Worm (Caenorhabditis elegans) whole organism, L3 larva: ENCODE results near the gene Y77E11A.23.

Experiments used
- R02D3.7 ChIP-seq: fragments of 150-350 bp; optimal IDR thresholded peaks from 2 replicates; lab custom pipeline; 2014; ENCODE audit warnings: missing biosample characterization, missing genetic modification characterization
- ZK546.5 ChIP-seq: sonication (generic microtip); optimal IDR thresholded peaks from 2 replicates; lab custom pipeline; 2017; ENCODE audit warnings: missing biosample characterization, missing genetic modification characterization
- ama-1 ChIP-seq: fragments of 150-350 bp; optimal IDR thresholded peaks from 2 replicates; lab custom pipeline; 2018
- ceh-28 ChIP-seq: fragments of 150-350 bp; optimal IDR thresholded peaks from 2 replicates; lab custom pipeline; 2014; ENCODE audit warnings: missing biosample characterization, missing genetic modification reagents, missing genetic modification characterization
- ceh-82 ChIP-seq: fragments of 150-350 bp; optimal IDR thresholded peaks from 2 replicates; lab custom pipeline; 2014; ENCODE audit warnings: missing biosample characterization, missing genetic modification characterization
- daf-12 ChIP-seq: fragments of 150-350 bp; optimal IDR thresholded peaks from 2 replicates; lab custom pipeline; 2014; ENCODE audit warnings: missing biosample characterization, missing genetic modification reagents, missing genetic modification characterization
- egl-27 ChIP-seq: sonication (generic microtip); optimal IDR thresholded peaks from 4 replicates; lab custom pipeline; 2017; ENCODE audit warnings: missing biosample characterization, missing genetic modification reagents, missing genetic modification characterization
- egl-5 ChIP-seq: fragments of 150-350 bp; optimal IDR thresholded peaks from 2 replicates; lab custom pipeline; 2017; ENCODE audit warnings: missing biosample characterization, missing genetic modification reagents, missing genetic modification characterization, inconsistent platforms
- elt-1 ChIP-seq: fragments of 150-350 bp; optimal IDR thresholded peaks from 2 replicates; lab custom pipeline; 2014; ENCODE audit warnings: missing biosample characterization, missing genetic modification characterization
- elt-2 ChIP-seq: sonication (generic microtip); optimal IDR thresholded peaks from 2 replicates; lab custom pipeline; 2016; ENCODE audit warnings: missing genetic modification reagents, mild to moderate bottlenecking, missing genetic modification characterization, missing compliant biosample characterization
- elt-3 ChIP-seq, 3 experiments: fragments of 150-350 bp in 1 of 3; sonication (generic microtip) in 2 of 3; optimal IDR thresholded peaks; 2 replicates in 2 of 3; 4 replicates in 1 of 3; lab custom pipeline; 2014 to 2017; ENCODE audit warnings: missing biosample characterization in 3 of 3, missing genetic modification characterization in 3 of 3
- eor-1 ChIP-seq, 2 experiments: fragments of 150-350 bp; optimal IDR thresholded peaks; 2 replicates each; lab custom pipeline; 2014 to 2018; ENCODE audit warnings: missing biosample characterization in 2 of 2, missing genetic modification characterization in 2 of 2
- fkh-10 ChIP-seq: sonication (generic microtip); optimal IDR thresholded peaks from 2 replicates; lab custom pipeline; 2017; ENCODE audit warnings: missing biosample characterization, missing genetic modification reagents, missing genetic modification characterization
- fos-1 ChIP-seq: fragments of 150-350 bp; optimal IDR thresholded peaks from 2 replicates; lab custom pipeline; 2014; ENCODE audit warnings: missing biosample characterization, missing genetic modification characterization
- hmg-11 ChIP-seq: sonication (generic microtip); optimal IDR thresholded peaks from 2 replicates; lab custom pipeline; 2016; ENCODE audit warnings: missing genetic modification characterization, missing compliant biosample characterization
- jun-1 ChIP-seq: fragments of 150-350 bp; optimal IDR thresholded peaks from 2 replicates; lab custom pipeline; 2014; ENCODE audit warnings: missing biosample characterization, missing genetic modification reagents, missing genetic modification characterization
- lin-15B ChIP-seq: fragments of 150-350 bp; optimal IDR thresholded peaks from 2 replicates; lab custom pipeline; 2014; ENCODE audit warnings: missing biosample characterization, missing genetic modification characterization
- lin-39 ChIP-seq: fragments of 150-350 bp; optimal IDR thresholded peaks from 2 replicates; lab custom pipeline; 2018; ENCODE audit warnings: missing biosample characterization, missing genetic modification reagents, missing genetic modification characterization
- lsy-12 ChIP-seq: sonication (generic microtip); optimal IDR thresholded peaks from 2 replicates; lab custom pipeline; 2016; ENCODE audit warnings: mild to moderate bottlenecking, missing genetic modification characterization, missing compliant biosample characterization
- mdl-1 ChIP-seq: fragments of 150-350 bp; optimal IDR thresholded peaks from 2 replicates; lab custom pipeline; 2014; ENCODE audit warnings: missing biosample characterization, missing genetic modification characterization
- nfya-1 ChIP-seq: sonication (generic microtip); optimal IDR thresholded peaks from 2 replicates; lab custom pipeline; 2017; ENCODE audit warnings: missing genetic modification characterization, mild to moderate bottlenecking, missing compliant biosample characterization, antibody characterized with exemption, moderate library complexity; ENCODE audit not compliant: insufficient read depth
- nhr-11 ChIP-seq: fragments of 150-350 bp; optimal IDR thresholded peaks from 2 replicates; lab custom pipeline; 2014; ENCODE audit warnings: missing biosample characterization, missing genetic modification characterization
- nhr-12 ChIP-seq: fragments of 150-350 bp; optimal IDR thresholded peaks from 2 replicates; lab custom pipeline; 2014; ENCODE audit warnings: missing biosample characterization, missing genetic modification characterization
- nhr-23 ChIP-seq: fragments of 150-350 bp; optimal IDR thresholded peaks from 2 replicates; lab custom pipeline; 2014; ENCODE audit warnings: missing biosample characterization, missing genetic modification reagents, missing genetic modification characterization
- nhr-25 ChIP-seq: sonication (generic microtip); optimal IDR thresholded peaks from 2 replicates; lab custom pipeline; 2017; ENCODE audit warnings: missing biosample characterization, missing genetic modification characterization
- nhr-28 ChIP-seq: fragments of 150-350 bp; optimal IDR thresholded peaks from 2 replicates; lab custom pipeline; 2014; ENCODE audit warnings: missing biosample characterization, missing genetic modification characterization
- nhr-76 ChIP-seq: fragments of 150-350 bp; sonication (generic microtip); optimal IDR thresholded peaks from 5 replicates; lab custom pipeline; 2014; ENCODE audit warnings: missing biosample characterization, missing genetic modification characterization
- nhr-77 ChIP-seq: fragments of 150-350 bp; optimal IDR thresholded peaks from 2 replicates; lab custom pipeline; 2014; ENCODE audit warnings: missing biosample characterization, missing genetic modification characterization
- pha-4 ChIP-seq: fragments of 150-350 bp; optimal IDR thresholded peaks from 2 replicates; lab custom pipeline; 2014; ENCODE audit warnings: missing biosample characterization, missing genetic modification reagents, missing genetic modification characterization
- pqm-1 ChIP-seq: fragments of 150-350 bp; optimal IDR thresholded peaks from 2 replicates; lab custom pipeline; 2017; ENCODE audit warnings: missing biosample characterization, missing genetic modification characterization, inconsistent platforms
- sea-2 ChIP-seq: fragments of 150-350 bp; sonication (generic microtip); optimal IDR thresholded peaks from 4 replicates; lab custom pipeline; 2014; ENCODE audit warnings: missing biosample characterization, missing genetic modification reagents, missing genetic modification characterization
- skn-1 ChIP-seq: fragments of 150-350 bp; optimal IDR thresholded peaks from 2 replicates; lab custom pipeline; 2014; ENCODE audit warnings: missing biosample characterization, missing genetic modification characterization
- snpc-4 ChIP-seq: fragments of 150-350 bp; optimal IDR thresholded peaks from 2 replicates; lab custom pipeline; 2014; ENCODE audit warnings: missing biosample characterization, missing genetic modification characterization
- tbx-2 ChIP-seq: sonication (generic microtip); optimal IDR thresholded peaks from 2 replicates; lab custom pipeline; 2016; ENCODE audit warnings: mild to moderate bottlenecking, missing genetic modification characterization, missing compliant biosample characterization
- unc-39 ChIP-seq: sonication (generic microtip); optimal IDR thresholded peaks from 4 replicates; lab custom pipeline; 2017; ENCODE audit warnings: missing biosample characterization, missing genetic modification characterization
- unc-62 ChIP-seq: fragments of 150-350 bp; sonication (generic microtip); optimal IDR thresholded peaks from 4 replicates; lab custom pipeline; 2014; ENCODE audit warnings: missing biosample characterization, missing genetic modification reagents, missing genetic modification characterization
- zag-1 ChIP-seq: fragments of 150-350 bp; optimal IDR thresholded peaks from 2 replicates; lab custom pipeline; 2014; ENCODE audit warnings: missing biosample characterization, missing genetic modification characterization
- ztf-11 ChIP-seq: fragments of 150-350 bp; optimal IDR thresholded peaks from 2 replicates; lab custom pipeline; 2014; ENCODE audit warnings: missing biosample characterization, missing genetic modification characterization
- ztf-4 ChIP-seq: fragments of 150-350 bp; optimal IDR thresholded peaks from 2 replicates; lab custom pipeline; 2014; ENCODE audit warnings: missing biosample characterization, missing genetic modification characterization

Y77E11A.23 gene

ce11 chrIV:1424962-1425361 is 5.2 kb downstream of the Y77E11A.23 start, which contains the start of gene Y77E11A.8:
TSS of gene Y77E11A.8 (minus strand) at chrIV:1425062.
- no peak for TF ChIP-seq elt-1 (tag; lab: Kevin White, UChicago)
- TF ChIP-seq daf-12 (tag; lab: Kevin White, UChicago) = no peak
- no peak for TF ChIP-seq skn-1
- TF ChIP-seq pha-4 (tag; lab: Kevin White, UChicago) = no peak
- TF ChIP-seq ztf-11 (tag; lab: Kevin White, UChicago) = no peak
- no peak for TF ChIP-seq fos-1
- TF ChIP-seq ceh-82 (tag; lab: Kevin White, UChicago) = no peak
- no peak for TF ChIP-seq jun-1 (tag; lab: Kevin White, UChicago)
- no peak for TF ChIP-seq nhr-76 (tag; lab: Kevin White, UChicago)
- no peak for TF ChIP-seq elt-3 (tag; optimal IDR thresholded peaks at IDR 0.05; lab: Kevin White, UChicago)

- no peak for TF ChIP-seq elt-2
- no peak for TF ChIP-seq eor-1 (tag; optimal IDR thresholded peaks at IDR 0.05; lab: Kevin White, UChicago)
- TF ChIP-seq fos-1 = no peak
- no peak for TF ChIP-seq ZK546.5 (tag; lab: Kevin White, UChicago)
- TF ChIP-seq pqm-1 (tag; lab: Kevin White, UChicago) = no peak
- TF ChIP-seq zag-1 = no peak
- TF ChIP-seq hmg-11 (tag; lab: Kevin White, UChicago) = no peak
- no peak for TF ChIP-seq skn-1
- TF ChIP-seq lsy-12 (tag; lab: Kevin White, UChicago) = no peak
- TF ChIP-seq tbx-2 (tag; lab: Kevin White, UChicago) = no peak
- TF ChIP-seq nhr-11 = no peak
- no peak for TF ChIP-seq snpc-4 (tag; lab: Kevin White, UChicago)
- TF ChIP-seq ztf-4 (tag; lab: Kevin White, UChicago) = no peak
- no peak for TF ChIP-seq nhr-25 (tag; lab: Kevin White, UChicago)
- no peak for TF ChIP-seq nhr-77 (tag; lab: Kevin White, UChicago)
- no peak for TF ChIP-seq ceh-28 (tag; lab: Kevin White, UChicago)
- TF ChIP-seq nhr-23 (tag; lab: Kevin White, UChicago) = no peak
Measured at ce11 chrIV:1420603-1421002, 9.6 kb downstream of the Y77E11A.23 start, which contains the start of gene jtr-1. TSS of gene jtr-1 (plus strand) at chrIV:1420929.

ce11 chrIV:1419795-1420509 is 10.2 kb downstream of the Y77E11A.23 start, which contains the start of gene Y77E11A.7:
TSS of gene Y77E11A.7 (minus strand) at chrIV:1419849.
- no peak for TF ChIP-seq nhr-12 (tag; lab: Kevin White, UChicago)
- peak; percentile 100 for TF ChIP-seq lin-39
- no peak for TF ChIP-seq ceh-82 (tag; lab: Kevin White, UChicago)
- no peak for TF ChIP-seq unc-62
- peak; percentile 95 for TF ChIP-seq nfya-1
- peak; percentile 47 for TF ChIP-seq ztf-4 (tag; lab: Kevin White, UChicago)
- peak; percentile 92 for TF ChIP-seq pha-4 (tag; lab: Kevin White, UChicago)
- peak; percentile 70 for TF ChIP-seq skn-1
- peak; percentile 99 for TF ChIP-seq lin-15B (tag; lab: Kevin White, UChicago)
- TF ChIP-seq fkh-10 (GFP tag; lab: Kevin White, UChicago) = peak; percentile 55
- peak; percentile 75 for TF ChIP-seq ceh-28 (tag; lab: Kevin White, UChicago)
- TF ChIP-seq elt-2 = peak; percentile 61
- TF ChIP-seq unc-39 (tag; lab: Kevin White, UChicago) = no peak
- peak; percentile 26 for TF ChIP-seq elt-1 (tag; lab: Kevin White, UChicago)
- TF ChIP-seq ama-1 = peak; percentile 46
- peak; percentile 56 for TF ChIP-seq lsy-12 (tag; lab: Kevin White, UChicago)
- TF ChIP-seq mdl-1 (tag; lab: Kevin White, UChicago) = peak; percentile 60
- TF ChIP-seq nhr-25 (tag; lab: Kevin White, UChicago) = peak; percentile 91
- TF ChIP-seq egl-27 (tag; lab: Kevin White, UChicago) = peak; percentile 50
- TF ChIP-seq hmg-11 (tag; lab: Kevin White, UChicago) = peak; percentile 94
- TF ChIP-seq nhr-28 (tag; lab: Kevin White, UChicago) = no peak
- peak; percentile 89 for TF ChIP-seq snpc-4 (tag; lab: Kevin White, UChicago)
- peak; percentile 17 for TF ChIP-seq tbx-2 (tag; lab: Kevin White, UChicago)
- peak; percentile 96 for TF ChIP-seq R02D3.7 (tag; lab: Kevin White, UChicago)
- TF ChIP-seq nhr-23 (tag; lab: Kevin White, UChicago) = peak; percentile 86
- TF ChIP-seq sea-2 = no peak
- peak; percentile 79 for TF ChIP-seq pqm-1 (tag; lab: Kevin White, UChicago)
- peak; percentile 54 for TF ChIP-seq nhr-11
- TF ChIP-seq egl-5 = peak; percentile 76
